Fruit fly (Drosophila melanogaster) whole organism, embryonic: ENCODE data around the gene CG12020.

Experiments used
- Abd-B ChIP-seq: fragments of 200-800 bp; sonication (Bioruptor generic); optimal IDR thresholded peaks from 2 replicates; lab custom pipeline; 2018; ENCODE audit warnings: missing biosample characterization, mild to moderate bottlenecking, missing genetic modification characterization, moderate library complexity
- C15 ChIP-seq: fragments of 200-800 bp; sonication (Bioruptor generic); IDR thresholded peaks from 3 replicates; pipeline ENCODE4 v1.3.6; 2022; ENCODE audit warnings: missing biosample characterization, missing genetic modification characterization
- CG10209 ChIP-seq: fragments of 200-800 bp; sonication (Bioruptor generic); optimal IDR thresholded peaks from 3 replicates; lab custom pipeline; 2017; ENCODE audit warnings: missing biosample characterization, mild to moderate bottlenecking, missing genetic modification characterization, missing genetic modification reagents
- CG10462 ChIP-seq: fragments of 200-800 bp; sonication (Bioruptor generic); optimal IDR thresholded peaks from 2 replicates; lab custom pipeline; 2016; ENCODE audit warnings: missing biosample characterization, missing genetic modification characterization
- CG12299 ChIP-seq: fragments of 200-800 bp; sonication (Bioruptor generic); optimal IDR thresholded peaks from 2 replicates; lab custom pipeline; 2018; ENCODE audit warnings: missing biosample characterization, mild to moderate bottlenecking, missing genetic modification characterization
- CG15696 ChIP-seq: fragments of 200-800 bp; sonication (Bioruptor generic); optimal IDR thresholded peaks from 2 replicates; lab custom pipeline; 2019; ENCODE audit warnings: missing biosample characterization, mild to moderate bottlenecking, missing genetic modification characterization, moderate library complexity
- CG16779 ChIP-seq: fragments of 200-800 bp; sonication (Bioruptor generic); IDR thresholded peaks from 2 replicates; pipeline ENCODE4 v1.3.6; 2022; ENCODE audit warnings: missing biosample characterization, missing genetic modification characterization
- CG17186 ChIP-seq: fragments of 200-800 bp; sonication (Bioruptor generic); optimal IDR thresholded peaks from 3 replicates; lab custom pipeline; 2017; ENCODE audit warnings: missing biosample characterization, missing genetic modification reagents, missing genetic modification characterization
- CG2116 ChIP-seq: fragments of 200-800 bp; sonication (Bioruptor generic); optimal IDR thresholded peaks from 3 replicates; lab custom pipeline; 2018; ENCODE audit warnings: missing biosample characterization, mild to moderate bottlenecking, missing genetic modification characterization
- CG2129 ChIP-seq: fragments of 200-800 bp; sonication (Bioruptor generic); IDR thresholded peaks from 2 replicates; pipeline ENCODE4 v1.3.6; 2022; ENCODE audit warnings: missing biosample characterization, missing genetic modification characterization; ENCODE audit not compliant: partially characterized antibody
- CG4424 ChIP-seq: fragments of 200-800 bp; sonication (Bioruptor generic); optimal IDR thresholded peaks from 3 replicates; lab custom pipeline; 2016; ENCODE audit warnings: missing biosample characterization, missing genetic modification characterization
- CG5180 ChIP-seq: fragments of 200-800 bp; sonication (Bioruptor generic); optimal IDR thresholded peaks from 3 replicates; lab custom pipeline; 2017; ENCODE audit warnings: missing biosample characterization, missing genetic modification characterization, mild to moderate bottlenecking, moderate library complexity, missing genetic modification reagents
- CG6689 ChIP-seq: fragments of 200-800 bp; sonication (Bioruptor generic); IDR thresholded peaks from 2 replicates; pipeline ENCODE4 v1.3.6; 2022; ENCODE audit warnings: missing biosample characterization, missing genetic modification characterization
- CG7271 ChIP-seq: fragments of 200-800 bp; sonication (Bioruptor generic); optimal IDR thresholded peaks from 2 replicates; lab custom pipeline; 2018; ENCODE audit warnings: missing biosample characterization, mild to moderate bottlenecking, missing genetic modification characterization, moderate library complexity
- CG7786 ChIP-seq: fragments of 200-800 bp; sonication (Bioruptor generic); optimal IDR thresholded peaks from 2 replicates; lab custom pipeline; 2016; ENCODE audit warnings: missing biosample characterization, missing genetic modification characterization
- Dad ChIP-seq: fragments of 200-800 bp; sonication (Bioruptor generic); optimal IDR thresholded peaks from 3 replicates; lab custom pipeline; 2016; ENCODE audit warnings: missing biosample characterization, missing genetic modification characterization
- H15 ChIP-seq: fragments of 200-800 bp; sonication (Bioruptor generic); IDR thresholded peaks from 3 replicates; pipeline ENCODE4 v1.3.6; 2022; ENCODE audit warnings: missing biosample characterization, missing genetic modification characterization
- HLH3B ChIP-seq: fragments of 200-800 bp; sonication (Bioruptor generic); IDR thresholded peaks from 2 replicates; pipeline ENCODE4 v1.3.6; 2022; ENCODE audit warnings: missing biosample characterization, missing genetic modification characterization
- HLH4C ChIP-seq: fragments of 200-800 bp; sonication (Bioruptor generic); IDR thresholded peaks from 3 replicates; pipeline ENCODE4 v1.3.6; 2022; ENCODE audit warnings: missing biosample characterization, missing genetic modification characterization; ENCODE audit not compliant: partially characterized antibody
- HmgZ ChIP-seq: fragments of 200-800 bp; sonication (Bioruptor generic); optimal IDR thresholded peaks from 2 replicates; lab custom pipeline; 2018; ENCODE audit warnings: missing biosample characterization, mild to moderate bottlenecking, missing genetic modification characterization
- Max ChIP-seq: fragments of 200-800 bp; sonication (Bioruptor generic); optimal IDR thresholded peaks from 2 replicates; lab custom pipeline; 2016; ENCODE audit warnings: missing biosample characterization, mild to moderate bottlenecking, missing genetic modification characterization
- NC2α ChIP-seq: fragments of 200-800 bp; sonication (Bioruptor generic); optimal IDR thresholded peaks from 2 replicates; lab custom pipeline; 2016; ENCODE audit warnings: missing biosample characterization, missing genetic modification characterization
- Oaz ChIP-seq: fragments of 200-800 bp; sonication (Bioruptor generic); IDR thresholded peaks from 2 replicates; pipeline ENCODE4 v1.3.6; 2022; ENCODE audit warnings: missing biosample characterization, missing genetic modification characterization
- YL-1 ChIP-seq: fragments of 200-800 bp; sonication (Bioruptor generic); optimal IDR thresholded peaks from 3 replicates; lab custom pipeline; 2017; ENCODE audit warnings: missing biosample characterization, mild to moderate bottlenecking, missing genetic modification characterization
- abd-A ChIP-seq: fragments of 200-800 bp; sonication (Bioruptor generic); optimal IDR thresholded peaks from 3 replicates; lab custom pipeline; 2019; ENCODE audit warnings: missing biosample characterization, mild to moderate bottlenecking, missing genetic modification characterization, moderate library complexity
- al ChIP-seq: fragments of 200-800 bp; sonication (Bioruptor generic); IDR thresholded peaks from 2 replicates; pipeline ENCODE4 v1.3.6; 2022; ENCODE audit warnings: missing biosample characterization, missing genetic modification characterization
- ato ChIP-seq: fragments of 200-800 bp; sonication (Bioruptor generic); IDR thresholded peaks from 2 replicates; pipeline ENCODE4 v1.3.6; 2022; ENCODE audit warnings: missing biosample characterization, missing genetic modification characterization; ENCODE audit not compliant: partially characterized antibody
- bbx ChIP-seq: fragments of 200-800 bp; sonication (Bioruptor generic); IDR thresholded peaks from 2 replicates; pipeline ENCODE4 v1.3.6; 2022; ENCODE audit warnings: missing biosample characterization, missing genetic modification characterization; ENCODE audit not compliant: partially characterized antibody
- chif ChIP-seq, 2 experiments: fragments of 200-800 bp; sonication (Bioruptor generic); optimal IDR thresholded peaks; 3 replicates each; lab custom pipeline; 2016; ENCODE audit warnings: missing biosample characterization in 2 of 2, missing genetic modification characterization in 2 of 2
- dimm ChIP-seq: fragments of 200-800 bp; sonication (Bioruptor generic); IDR thresholded peaks from 2 replicates; pipeline ENCODE4 v1.3.6; 2022; ENCODE audit warnings: missing biosample characterization, missing genetic modification characterization
- fd3F ChIP-seq: fragments of 200-800 bp; sonication (Bioruptor generic); optimal IDR thresholded peaks from 2 replicates; lab custom pipeline; 2018; ENCODE audit warnings: missing biosample characterization, mild to moderate bottlenecking, missing genetic modification characterization, moderate library complexity
- fd96Cb ChIP-seq: fragments of 200-800 bp; sonication (Bioruptor generic); optimal IDR thresholded peaks from 2 replicates; lab custom pipeline; 2018; ENCODE audit warnings: missing biosample characterization, mild to moderate bottlenecking, missing genetic modification characterization, moderate library complexity
- ind ChIP-seq: fragments of 200-800 bp; sonication (Bioruptor generic); optimal IDR thresholded peaks from 3 replicates; lab custom pipeline; 2016; ENCODE audit warnings: missing biosample characterization, missing genetic modification characterization
- lab ChIP-seq: fragments of 200-800 bp; sonication (Bioruptor generic); optimal IDR thresholded peaks from 3 replicates; lab custom pipeline; 2017; ENCODE audit warnings: missing biosample characterization, missing genetic modification characterization, mild to moderate bottlenecking, moderate library complexity, missing genetic modification reagents
- odd ChIP-seq: fragments of 200-800 bp; sonication (Bioruptor generic); optimal IDR thresholded peaks from 2 replicates; lab custom pipeline; 2017; ENCODE audit warnings: missing biosample characterization, mild to moderate bottlenecking, missing genetic modification characterization
- pan ChIP-seq, 4 experiments: fragments of >200 bp in 3 of 4; fragments of 200-800 bp in 1 of 4; sonication (Bioruptor generic) in 1 of 4; optimal IDR thresholded peaks in 3 of 4; IDR thresholded peaks in 1 of 4; 2 replicates each; pipeline versions ENCODE4 v1.3.6 to Lab custom; 2017 to 2022; ENCODE audit warnings: missing biosample characterization in 2 of 4, missing genetic modification characterization in 2 of 4, mixed read lengths in 1 of 4
- pzg ChIP-seq: fragments of 200-800 bp; sonication (Bioruptor generic); optimal IDR thresholded peaks from 3 replicates; lab custom pipeline; 2018; ENCODE audit warnings: missing biosample characterization, mild to moderate bottlenecking, missing genetic modification characterization, moderate library complexity
- tna ChIP-seq: fragments of 200-800 bp; sonication (Bioruptor generic); IDR thresholded peaks from 2 replicates; pipeline ENCODE4 v1.3.6; 2022; ENCODE audit warnings: missing biosample characterization, missing genetic modification characterization; ENCODE audit not compliant: partially characterized antibody
- vnd ChIP-seq: fragments of 200-800 bp; sonication (Bioruptor generic); IDR thresholded peaks from 3 replicates; pipeline ENCODE4 v1.3.6; 2022; ENCODE audit warnings: missing biosample characterization, missing genetic modification characterization; ENCODE audit not compliant: partially characterized antibody
- zfh2 ChIP-seq: fragments of 200-800 bp; sonication (Bioruptor generic); optimal IDR thresholded peaks from 2 replicates; lab custom pipeline; 2016; ENCODE audit warnings: missing biosample characterization, missing genetic modification characterization

CG12020 gene

DNA sequence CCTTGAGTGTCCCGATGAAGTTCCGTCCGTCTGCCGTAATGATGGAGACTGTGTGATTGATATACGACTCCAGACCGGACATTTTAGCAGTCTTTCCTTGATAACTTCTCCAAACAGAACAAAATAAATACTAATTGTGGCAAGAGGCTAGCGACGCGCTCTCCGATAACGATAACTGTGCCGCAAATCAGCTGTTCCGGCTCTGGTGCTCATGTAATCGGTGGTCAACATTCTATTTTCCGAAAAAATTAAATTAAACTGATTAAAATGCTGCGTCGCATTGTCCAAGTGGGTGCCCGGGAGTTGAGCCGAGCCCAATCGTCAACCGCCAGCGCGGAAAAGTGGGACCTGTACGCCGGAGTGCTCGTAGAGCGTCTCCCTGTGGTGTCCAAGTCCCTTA, 19.9 kb upstream of the CG12020 start, which contains the start of the genes CG2021 and mRpL46 (continued):
- TF ChIP-seq tna (GFP tag; lab: Robert Waterston, UW), result no peak; the same call in 1 of the 2 replicates
- TF ChIP-seq CG7786 (GFP tag; lab: Kevin White, UChicago), result no peak
- TF ChIP-seq H15 (GFP tag; lab: Robert Waterston, UW), result no peak
- TF ChIP-seq HLH3B (GFP tag; lab: Robert Waterston, UW), result no peak
- TF ChIP-seq abd-A (tag; lab: Kevin White, UChicago), result no peak
- TF ChIP-seq C15, result no peak
- TF ChIP-seq CG7271 (tag; lab: Kevin White, UChicago), result no peak
- no peak for TF ChIP-seq CG5180 (GFP tag; lab: Kevin White, UChicago)
- TF ChIP-seq HLH4C, result peak; percentile 64
- peak; percentile 32; the same call in 1 of the 2 replicates for TF ChIP-seq ato (GFP tag; lab: Robert Waterston, UW)
- no peak for TF ChIP-seq CG12299 (tag; lab: Kevin White, UChicago)
- no peak for TF ChIP-seq Oaz (GFP tag; lab: Robert Waterston, UW)
- TF ChIP-seq pzg (GFP tag; lab: Kevin White, UChicago), result peak; percentile 24
- no peak for TF ChIP-seq CG6689 (GFP tag; lab: Robert Waterston, UW)
- 0 out of 3 replicates have a peak, but pooled peaks have one; percentile 35 for TF ChIP-seq vnd (GFP tag; lab: Robert Waterston, UW)
- peak; percentile 50 for TF ChIP-seq CG17186 (GFP tag; lab: Kevin White, UChicago)
- no peak for TF ChIP-seq CG15696 (tag; lab: Kevin White, UChicago)
- TF ChIP-seq CG10462 (GFP tag; lab: Kevin White, UChicago), result no peak
- no peak for TF ChIP-seq CG2129 (GFP tag; lab: Robert Waterston, UW)
- TF ChIP-seq CG4424, result no peak
- no peak for TF ChIP-seq Max (GFP tag; lab: Kevin White, UChicago)
- no peak for TF ChIP-seq Abd-B (GFP tag; lab: Kevin White, UChicago)
- no peak for TF ChIP-seq zfh2
- TF ChIP-seq chif (GFP tag; optimal IDR thresholded peaks at IDR 0.05; lab: Kevin White, UChicago), result no peak
- no peak for TF ChIP-seq pan (optimal IDR thresholded peaks at IDR 0.05; lab: Kevin White, UChicago)
- no peak for TF ChIP-seq pan (GFP tag; optimal IDR thresholded peaks at IDR 0.05 in 1 of 2, IDR thresholded peaks at IDR 0.05 in 1 of 2)
- no peak for TF ChIP-seq NC2α (GFP tag; lab: Kevin White, UChicago)
- TF ChIP-seq HmgZ (tag; lab: Kevin White, UChicago), result no peak
- TF ChIP-seq CG16779, result no peak
- TF ChIP-seq YL-1 (GFP tag; lab: Kevin White, UChicago), result no peak
- no peak for TF ChIP-seq lab (GFP tag; lab: Kevin White, UChicago)
- TF ChIP-seq fd3F (GFP tag; lab: Kevin White, UChicago), result no peak
- TF ChIP-seq dimm (GFP tag; lab: Robert Waterston, UW), result no peak
- no peak for TF ChIP-seq odd (GFP tag; lab: Kevin White, UChicago)
- no peak for TF ChIP-seq Dad
- no peak for TF ChIP-seq al
- no peak for TF ChIP-seq fd96Cb (tag; lab: Kevin White, UChicago)
- TF ChIP-seq bbx (GFP tag; lab: Robert Waterston, UW), result peak; percentile 44
- TF ChIP-seq CG10209, result no peak
- peak; percentile 26 for TF ChIP-seq CG2116 (GFP tag; lab: Kevin White, UChicago)
- no peak for TF ChIP-seq ind (GFP tag; lab: Kevin White, UChicago)
